Fruit fly (Drosophila melanogaster) whole organism, embryonic: ENCODE data around the gene CG12024.
A peak's percentile ranks its signal among the peaks of the same experiment; 100 is the strongest.

Source experiments
- Awh ChIP-seq: fragments of 200-800 bp; sonication (Bioruptor generic); IDR thresholded peaks from 2 replicates; pipeline ENCODE4, ENCODE4 v1.3.6; 2022; ENCODE audit warnings: missing biosample characterization, missing genetic modification characterization
- CG11085 ChIP-seq: fragments of 200-800 bp; sonication (Bioruptor generic); IDR thresholded peaks from 2 replicates; pipeline ENCODE4 v1.3.6; 2022; ENCODE audit warnings: missing biosample characterization, missing genetic modification characterization
- CG11398 ChIP-seq: fragments of 200-800 bp; sonication (Bioruptor generic); optimal IDR thresholded peaks from 2 replicates; lab custom pipeline; 2016; ENCODE audit warnings: missing biosample characterization, missing genetic modification characterization
- CG11696 ChIP-seq: fragments of 200-800 bp; sonication (Bioruptor generic); IDR thresholded peaks from 2 replicates; pipeline ENCODE4 v1.3.6; 2022; ENCODE audit warnings: missing biosample characterization, missing genetic modification characterization
- CG12236 ChIP-seq: fragments of 200-800 bp; sonication (Bioruptor generic); optimal IDR thresholded peaks from 2 replicates; lab custom pipeline; 2016; ENCODE audit warnings: missing biosample characterization, missing genetic modification characterization
- CG12942 ChIP-seq: fragments of 200-800 bp; sonication (Bioruptor generic); optimal IDR thresholded peaks from 3 replicates; lab custom pipeline; 2016; ENCODE audit warnings: missing biosample characterization, missing genetic modification characterization
- CG15601 ChIP-seq: fragments of 200-800 bp; sonication (Bioruptor generic); optimal IDR thresholded peaks from 3 replicates; lab custom pipeline; 2019; ENCODE audit warnings: missing biosample characterization, mild to moderate bottlenecking, missing genetic modification characterization, moderate library complexity
- CG17328 ChIP-seq: fragments of 200-800 bp; sonication (Bioruptor generic); IDR thresholded peaks from 2 replicates; pipeline ENCODE4 v1.3.6; 2022; ENCODE audit warnings: missing biosample characterization, missing genetic modification characterization
- CG2129 ChIP-seq: fragments of 200-800 bp; sonication (Bioruptor generic); IDR thresholded peaks from 2 replicates; pipeline ENCODE4 v1.3.6; 2022; ENCODE audit warnings: missing biosample characterization, missing genetic modification characterization; ENCODE audit not compliant: partially characterized antibody
- CG31388 ChIP-seq: fragments of 200-800 bp; sonication (Bioruptor generic); optimal IDR thresholded peaks from 2 replicates; lab custom pipeline; 2016; ENCODE audit warnings: missing biosample characterization, missing genetic modification characterization
- CG33213 ChIP-seq: fragments of 200-800 bp; sonication (Bioruptor generic); optimal IDR thresholded peaks from 3 replicates; lab custom pipeline; 2016; ENCODE audit warnings: missing biosample characterization, missing genetic modification characterization
- CG6689 ChIP-seq: fragments of 200-800 bp; sonication (Bioruptor generic); IDR thresholded peaks from 2 replicates; pipeline ENCODE4 v1.3.6; 2022; ENCODE audit warnings: missing biosample characterization, missing genetic modification characterization
- CG7928 ChIP-seq: fragments of 200-800 bp; sonication (Bioruptor generic); optimal IDR thresholded peaks from 2 replicates; lab custom pipeline; 2017; ENCODE audit warnings: missing biosample characterization, mild to moderate bottlenecking, missing genetic modification characterization
- CG9817 ChIP-seq: fragments of 200-800 bp; sonication (Bioruptor generic); optimal IDR thresholded peaks from 2 replicates; lab custom pipeline; 2018; ENCODE audit warnings: missing biosample characterization, mild to moderate bottlenecking, missing genetic modification characterization, moderate library complexity
- Deaf1 ChIP-seq: fragments of 200-800 bp; optimal IDR thresholded peaks from 3 replicates; lab custom pipeline; 2019; ENCODE audit warnings: missing biosample characterization, mild to moderate bottlenecking, missing genetic modification characterization, moderate library complexity
- E2f1 ChIP-seq: fragments of 200-800 bp; sonication (Bioruptor generic); IDR thresholded peaks from 2 replicates; pipeline ENCODE4 v1.3.6; 2022; ENCODE audit warnings: missing biosample characterization, missing genetic modification characterization
- Ets65A ChIP-seq: fragments of 200-800 bp; sonication (Bioruptor generic); peaks from one replicate; lab custom pipeline; 2016; ENCODE audit warnings: missing biosample characterization, missing genetic modification characterization
- Gsc ChIP-seq: fragments of 200-800 bp; sonication (Bioruptor generic); IDR thresholded peaks from 2 replicates; pipeline ENCODE4 v1.3.6; 2022; ENCODE audit warnings: missing biosample characterization, missing genetic modification characterization
- HLH3B ChIP-seq: fragments of 200-800 bp; sonication (Bioruptor generic); IDR thresholded peaks from 2 replicates; pipeline ENCODE4 v1.3.6; 2022; ENCODE audit warnings: missing biosample characterization, missing genetic modification characterization
- Hand ChIP-seq: fragments of 200-800 bp; sonication (Bioruptor generic); optimal IDR thresholded peaks from 2 replicates; lab custom pipeline; 2017; ENCODE audit warnings: mild to moderate bottlenecking, missing biosample characterization, missing genetic modification reagents, missing genetic modification characterization
- Hr3 ChIP-seq: fragments of 200-800 bp; sonication (Bioruptor generic); optimal IDR thresholded peaks from 3 replicates; lab custom pipeline; 2016; ENCODE audit warnings: missing biosample characterization, missing genetic modification characterization
- Lim3 ChIP-seq: fragments of 200-800 bp; sonication (Bioruptor generic); IDR thresholded peaks from 2 replicates; pipeline ENCODE4 v1.3.6; 2022; ENCODE audit warnings: missing biosample characterization, missing genetic modification characterization
- Lpt ChIP-seq: fragments of >200 bp; optimal IDR thresholded peaks from 2 replicates; lab custom pipeline; 2018; ENCODE audit warnings: missing biosample characterization, missing genetic modification characterization
- Med ChIP-seq: fragments of 200-800 bp; sonication (Bioruptor generic); peaks from one replicate; lab custom pipeline; 2016; ENCODE audit warnings: missing biosample characterization, missing genetic modification characterization, mild to moderate bottlenecking, inconsistent platforms, moderate library complexity
- Pdp1 ChIP-seq, 2 experiments: fragments of 200-800 bp; sonication (Bioruptor generic); optimal IDR thresholded peaks; 3 replicates each; lab custom pipeline; 2016; ENCODE audit warnings: missing biosample characterization in 2 of 2, missing genetic modification characterization in 2 of 2, mild to moderate bottlenecking in 1 of 2, moderate library complexity in 1 of 2
- Scr ChIP-seq: fragments of 200-800 bp; sonication (Bioruptor generic); IDR thresholded peaks from 2 replicates; pipeline ENCODE4 v1.3.6; 2022; ENCODE audit warnings: missing biosample characterization, missing genetic modification characterization; ENCODE audit not compliant: partially characterized antibody
- Sin3A ChIP-seq: fragments of >200 bp; optimal IDR thresholded peaks from 2 replicates; lab custom pipeline; 2018
- Stat92E ChIP-seq, 3 experiments: fragments of >200 bp in 2 of 3; fragments of 200-800 bp in 1 of 3; sonication (Bioruptor generic) in 1 of 3; optimal IDR thresholded peaks; 2 replicates each; lab custom pipeline; 2017 to 2019; ENCODE audit warnings: missing biosample characterization in 3 of 3, missing genetic modification characterization in 3 of 3, mild to moderate bottlenecking in 1 of 3, moderate library complexity in 1 of 3
- Trl ChIP-seq, 3 experiments: fragments of >200 bp in 2 of 3; fragments of 200-800 bp in 1 of 3; sonication (Bioruptor generic) in 1 of 3; optimal IDR thresholded peaks; 2 replicates in 1 of 3; 3 replicates in 2 of 3; lab custom pipeline; 2016 to 2017; ENCODE audit warnings: missing biosample characterization in 1 of 3, missing genetic modification characterization in 1 of 3
- Vsx1 ChIP-seq: fragments of 200-800 bp; sonication (Bioruptor generic); optimal IDR thresholded peaks from 2 replicates; lab custom pipeline; 2017; ENCODE audit warnings: missing biosample characterization, mild to moderate bottlenecking, missing genetic modification characterization, missing genetic modification reagents
- bsh ChIP-seq, 2 experiments: fragments of 200-800 bp; sonication (Bioruptor generic); optimal IDR thresholded peaks; 2 replicates each; lab custom pipeline; 2017 to 2018; ENCODE audit warnings: mild to moderate bottlenecking in 2 of 2, missing biosample characterization in 2 of 2, missing genetic modification characterization in 2 of 2, moderate library complexity in 1 of 2
- btn ChIP-seq: fragments of 200-800 bp; sonication (Bioruptor generic); optimal IDR thresholded peaks from 2 replicates; lab custom pipeline; 2016; ENCODE audit warnings: missing biosample characterization, missing genetic modification characterization
- chn ChIP-seq: fragments of 200-800 bp; sonication (Bioruptor generic); optimal IDR thresholded peaks from 2 replicates; lab custom pipeline; 2016; ENCODE audit warnings: missing biosample characterization, missing genetic modification characterization
- ci ChIP-seq: fragments of 200-800 bp; sonication (Bioruptor generic); IDR thresholded peaks from 3 replicates; pipeline ENCODE4 v1.3.6; 2022; ENCODE audit warnings: missing biosample characterization, missing genetic modification characterization
- crc ChIP-seq: fragments of 200-800 bp; sonication (Bioruptor generic); optimal IDR thresholded peaks from 2 replicates; lab custom pipeline; 2016; ENCODE audit warnings: missing biosample characterization, missing genetic modification characterization
- ewg ChIP-seq: fragments of 200-800 bp; sonication (Bioruptor generic); optimal IDR thresholded peaks from 3 replicates; lab custom pipeline; 2017; ENCODE audit warnings: mild to moderate bottlenecking, missing biosample characterization, missing genetic modification reagents, missing genetic modification characterization
- gcm ChIP-seq: fragments of 200-800 bp; sonication (Bioruptor generic); optimal IDR thresholded peaks from 2 replicates; lab custom pipeline; 2019; ENCODE audit warnings: missing biosample characterization, mild to moderate bottlenecking, missing genetic modification characterization, moderate library complexity
- jumu ChIP-seq: fragments of 200-800 bp; sonication (Bioruptor generic); optimal IDR thresholded peaks from 3 replicates; lab custom pipeline; 2016; ENCODE audit warnings: missing biosample characterization, missing genetic modification characterization
- klu ChIP-seq: fragments of 200-800 bp; sonication (Bioruptor generic); IDR thresholded peaks from 2 replicates; pipeline ENCODE4 v1.3.6; 2022; ENCODE audit warnings: missing biosample characterization, missing genetic modification characterization
- knrl ChIP-seq: fragments of 200-800 bp; sonication (Bioruptor generic); IDR thresholded peaks from 3 replicates; pipeline ENCODE4 v1.3.6; 2022; ENCODE audit warnings: missing biosample characterization, missing genetic modification characterization; ENCODE audit not compliant: partially characterized antibody
- lab ChIP-seq: fragments of 200-800 bp; sonication (Bioruptor generic); optimal IDR thresholded peaks from 3 replicates; lab custom pipeline; 2017; ENCODE audit warnings: missing biosample characterization, missing genetic modification characterization, mild to moderate bottlenecking, moderate library complexity, missing genetic modification reagents
- maf-S ChIP-seq: fragments of 200-800 bp; sonication (Bioruptor generic); optimal IDR thresholded peaks from 2 replicates; lab custom pipeline; 2016; ENCODE audit warnings: missing biosample characterization, missing genetic modification characterization
- oc ChIP-seq: fragments of 200-800 bp; sonication (Bioruptor generic); optimal IDR thresholded peaks from 2 replicates; lab custom pipeline; 2018; ENCODE audit warnings: missing biosample characterization, mild to moderate bottlenecking, missing genetic modification characterization, moderate library complexity
- p53 ChIP-seq: fragments of 200-800 bp; sonication (Bioruptor generic); optimal IDR thresholded peaks from 2 replicates; lab custom pipeline; 2016; ENCODE audit warnings: missing biosample characterization, missing genetic modification characterization
- pum ChIP-seq: fragments of 200-800 bp; sonication (Bioruptor generic); optimal IDR thresholded peaks from 2 replicates; lab custom pipeline; 2016; ENCODE audit warnings: missing biosample characterization, missing genetic modification characterization
- schlank ChIP-seq: fragments of 200-800 bp; sonication (Bioruptor generic); optimal IDR thresholded peaks from 2 replicates; lab custom pipeline; 2018; ENCODE audit warnings: missing biosample characterization, mild to moderate bottlenecking, missing genetic modification characterization
- sens-2 ChIP-seq: fragments of 200-800 bp; sonication (Bioruptor generic); IDR thresholded peaks from 2 replicates; pipeline ENCODE4 v1.3.6; 2022; ENCODE audit warnings: missing biosample characterization, missing genetic modification characterization
- seq ChIP-seq: fragments of 200-800 bp; sonication (Bioruptor generic); IDR thresholded peaks from 2 replicates; pipeline ENCODE4 v1.3.6; 2022; ENCODE audit warnings: missing biosample characterization, missing genetic modification characterization
- twi ChIP-seq: fragments of 200-800 bp; optimal IDR thresholded peaks from 2 replicates; lab custom pipeline; 2019; ENCODE audit warnings: missing biosample characterization, mild to moderate bottlenecking, missing genetic modification characterization, moderate library complexity
- unpg ChIP-seq: fragments of 200-800 bp; sonication (Bioruptor generic); optimal IDR thresholded peaks from 3 replicates; lab custom pipeline; 2018; ENCODE audit warnings: missing biosample characterization, mild to moderate bottlenecking, missing genetic modification characterization, moderate library complexity

Gene CG12024

DNA sequence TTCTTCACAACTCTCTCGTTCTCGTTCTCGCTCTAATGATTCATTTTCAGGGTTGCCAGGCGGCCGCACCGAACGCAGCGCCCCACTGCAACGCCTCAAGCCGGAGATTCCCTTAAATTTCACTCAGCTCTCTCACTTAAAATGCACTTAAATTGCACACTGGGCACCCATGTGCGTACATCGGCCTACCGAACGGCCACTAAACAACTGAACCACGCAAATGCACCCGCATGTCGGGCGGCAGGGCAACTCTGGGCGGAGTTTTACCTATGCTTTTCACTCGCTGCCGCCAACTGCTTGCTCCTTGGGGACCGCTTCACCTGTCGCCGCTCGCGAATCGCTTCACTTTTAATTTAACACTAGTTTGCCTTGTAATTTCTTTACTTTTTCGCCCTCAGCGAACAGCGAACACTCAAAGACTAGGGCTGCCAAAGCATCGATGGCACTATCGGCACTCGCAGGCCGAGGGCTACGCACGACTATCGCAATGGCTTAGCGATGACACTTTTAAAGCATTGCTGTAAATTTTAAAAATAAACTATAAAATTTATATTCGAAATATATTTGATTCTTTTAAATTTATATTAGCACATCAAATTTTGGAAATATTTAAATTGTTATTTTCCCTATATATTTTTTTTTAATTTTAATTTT lies 5.0 kb downstream of the CG12024 start, which contains the start of gene Rap1 (continued):
- TF ChIP-seq unpg (no peak), Lim3 (GFP tag; lab: Robert Waterston, UW) (no peak), lab (peak; percentile 65), twi (tag; lab: Kevin White, UChicago) (no peak), btn (GFP tag; lab: Kevin White, UChicago) (no peak), sens-2 (GFP tag; lab: Robert Waterston, UW) (no peak; the same call in 1 of the 2 replicates), ewg (GFP tag; lab: Kevin White, UChicago) (peak; percentile 27), ci (peak; percentile 59), schlank (tag; lab: Kevin White, UChicago) (no peak), seq (GFP tag; lab: Robert Waterston, UW) (peak; percentile 26; the same call in 1 of the 2 replicates), CG33213 (GFP tag; lab: Kevin White, UChicago) (peak; percentile 50), E2f1 (peak; percentile 70), knrl (peak; percentile 96), gcm (peak; percentile 55), Pdp1 (GFP tag; optimal IDR thresholded peaks at IDR 0.05; lab: Kevin White, UChicago) (peak; percentile 52 to 64), Hr3 (peak; percentile 54), Stat92E (GFP tag; optimal IDR thresholded peaks at IDR 0.05; lab: Kevin White, UChicago) (no peak), CG17328 (GFP tag; lab: Robert Waterston, UW) (peak; percentile 54), Scr (GFP tag; lab: Robert Waterston, UW) (peak; percentile 95), Hand (GFP tag; lab: Kevin White, UChicago) (peak; percentile 20), Med (peak; percentile 90), Gsc (GFP tag; lab: Robert Waterston, UW) (no peak), Vsx1 (no peak), CG12236 (peak; percentile 51), Sin3A (lab: Kevin White, UChicago) (peak; percentile 83), p53 (GFP tag; lab: Kevin White, UChicago) (no peak), CG9817 (tag; lab: Kevin White, UChicago) (peak; percentile 59), Deaf1 (peak; percentile 12), CG12942 (GFP tag; lab: Kevin White, UChicago) (peak; percentile 16), CG15601 (no peak), Awh (GFP tag; lab: Robert Waterston, UW) (peak; percentile 44; the same call in 1 of the 2 replicates), crc (GFP tag; lab: Kevin White, UChicago) (peak; percentile 27), CG11398 (peak; percentile 12), jumu (GFP tag; lab: Kevin White, UChicago) (peak; percentile 69), oc (no peak), Ets65A (GFP tag; lab: Kevin White, UChicago) (peak; percentile 97), CG2129 (peak; percentile 86), CG31388 (no peak), Lpt (no peak), CG7928 (GFP tag; lab: Kevin White, UChicago) (peak; percentile 91), bsh (GFP tag; optimal IDR thresholded peaks at IDR 0.05; lab: Kevin White, UChicago) (no peak), chn (GFP tag; lab: Kevin White, UChicago) (peak; percentile 45), HLH3B (peak; percentile 80), CG6689 (GFP tag; lab: Robert Waterston, UW) (peak; percentile 57), Trl (optimal IDR thresholded peaks at IDR 0.05; lab: Kevin White, UChicago) (no peak), Trl (GFP tag; optimal IDR thresholded peaks at IDR 0.05; lab: Kevin White, UChicago) (peak; percentile 58), CG11085 (GFP tag; lab: Robert Waterston, UW) (peak; percentile 68), pum (peak; percentile 56), CG11696 (GFP tag; lab: Robert Waterston, UW) (peak; percentile 10; the same call in 1 of the 2 replicates), maf-S (GFP tag; lab: Kevin White, UChicago) (no peak), klu (peak; percentile 80)
